Worm (Caenorhabditis elegans) whole organism, L4 larva: Measurements from ENCODE around the gene M05D6.5.
A peak's percentile ranks its signal among the peaks of the same experiment; 100 is the strongest.

Experiments used
- F10B5.3 ChIP-seq: sonication (generic microtip); optimal IDR thresholded peaks from 2 replicates; lab custom pipeline; 2016; ENCODE audit warnings: mild to moderate bottlenecking, missing genetic modification characterization, missing compliant biosample characterization
- F37D6.2 ChIP-seq: sonication (generic microtip); optimal IDR thresholded peaks from 2 replicates; lab custom pipeline; 2016; ENCODE audit warnings: mild to moderate bottlenecking, missing genetic modification characterization, missing compliant biosample characterization
- F49E8.2 ChIP-seq: sonication (generic microtip); optimal IDR thresholded peaks from 2 replicates; lab custom pipeline; 2016; ENCODE audit warnings: missing compliant biosample characterization, mild to moderate bottlenecking, missing genetic modification characterization, borderline replicate concordance
- R02D3.7 ChIP-seq: fragments of 150-350 bp; sonication (generic microtip); optimal IDR thresholded peaks from 3 replicates; lab custom pipeline; 2014; ENCODE audit warnings: missing biosample characterization, missing genetic modification characterization
- T20F7.1 ChIP-seq: fragments of 200-800 bp; sonication (Bioruptor generic); optimal IDR thresholded peaks from 2 replicates; lab custom pipeline; 2018; ENCODE audit warnings: mild to moderate bottlenecking, missing genetic modification characterization, missing compliant biosample characterization
- Y75B8A.6 ChIP-seq: fragments of 200-800 bp; sonication (Bioruptor generic); IDR thresholded peaks from 2 replicates; pipeline ENCODE4 v1.3.6; 2022; ENCODE audit warnings: missing genetic modification reagents, missing genetic modification characterization, missing compliant biosample characterization
- aly-2 ChIP-seq: sonication (generic microtip); optimal IDR thresholded peaks from 2 replicates; lab custom pipeline; 2018; ENCODE audit warnings: missing biosample characterization, missing genetic modification characterization
- arid-1 ChIP-seq: fragments of 200-800 bp; sonication (Bioruptor generic); conservative IDR thresholded peaks from 2 replicates; pipeline ENCODE4 v1.3.6; 2022; ENCODE audit warnings: missing genetic modification reagents, missing genetic modification characterization, missing compliant biosample characterization
- attf-4 ChIP-seq: sonication (generic microtip); optimal IDR thresholded peaks from 3 replicates; lab custom pipeline; 2017; ENCODE audit warnings: missing biosample characterization, missing genetic modification characterization
- ceh-32 ChIP-seq: sonication (generic microtip); optimal IDR thresholded peaks from 2 replicates; lab custom pipeline; 2016; ENCODE audit warnings: mild to moderate bottlenecking, missing genetic modification characterization, missing compliant biosample characterization; ENCODE audit not compliant: poor library complexity
- ceh-44 ChIP-seq: fragments of 200-800 bp; sonication (Bioruptor generic); IDR thresholded peaks from 2 replicates; pipeline ENCODE4 v1.3.6; 2022; ENCODE audit warnings: missing genetic modification reagents, missing genetic modification characterization, missing compliant biosample characterization
- ceh-62 ChIP-seq: sonication (generic microtip); optimal IDR thresholded peaks from 2 replicates; lab custom pipeline; 2017; ENCODE audit warnings: missing biosample characterization, missing genetic modification characterization
- cey-2 ChIP-seq: sonication (generic microtip); optimal IDR thresholded peaks from 3 replicates; lab custom pipeline; 2017; ENCODE audit warnings: missing genetic modification characterization, mild to moderate bottlenecking, missing compliant biosample characterization, antibody characterized with exemption, borderline replicate concordance; ENCODE audit not compliant: insufficient read depth
- daf-16 ChIP-seq, 3 experiments: sonication (generic microtip); optimal IDR thresholded peaks; 2 replicates each; lab custom pipeline; 2016 to 2017; ENCODE audit warnings: missing genetic modification characterization in 3 of 3, missing genetic modification reagents in 3 of 3, mild to moderate bottlenecking in 2 of 3, missing compliant biosample characterization in 2 of 3, missing biosample characterization in 1 of 3, moderate library complexity in 1 of 3
- daf-8 ChIP-seq: fragments of 200-800 bp; sonication (Bioruptor generic); IDR thresholded peaks from 2 replicates; pipeline ENCODE4 v1.3.6; 2022; ENCODE audit warnings: missing genetic modification characterization, missing compliant biosample characterization
- dmd-6 ChIP-seq: fragments of 200-800 bp; sonication (Bioruptor generic); IDR thresholded peaks from 2 replicates; pipeline ENCODE4 v1.3.6; 2022; ENCODE audit warnings: missing genetic modification reagents, missing genetic modification characterization, missing compliant biosample characterization
- dmd-9 ChIP-seq: fragments of 200-800 bp; sonication (Bioruptor generic); IDR thresholded peaks from 2 replicates; pipeline ENCODE4 v1.3.6; 2022; ENCODE audit warnings: missing genetic modification reagents, missing genetic modification characterization, missing compliant biosample characterization
- egl-43 ChIP-seq: fragments of 200-800 bp; sonication (Bioruptor generic); IDR thresholded peaks from 2 replicates; pipeline ENCODE4 v1.3.6; 2022; ENCODE audit warnings: missing genetic modification reagents, missing genetic modification characterization, missing compliant biosample characterization
- gei-8 ChIP-seq: fragments of 200-800 bp; sonication (Bioruptor generic); optimal IDR thresholded peaks from 2 replicates; lab custom pipeline; 2018; ENCODE audit warnings: mild to moderate bottlenecking, missing genetic modification characterization, missing compliant biosample characterization
- hlh-11 ChIP-seq: fragments of 200-800 bp; sonication (Bioruptor generic); optimal IDR thresholded peaks from 2 replicates; lab custom pipeline; 2018; ENCODE audit warnings: mild to moderate bottlenecking, missing genetic modification characterization, missing compliant biosample characterization
- jun-1 ChIP-seq: fragments of 150-350 bp; optimal IDR thresholded peaks from 2 replicates; lab custom pipeline; 2014; ENCODE audit warnings: missing biosample characterization, missing genetic modification reagents, missing genetic modification characterization
- lim-7 ChIP-seq: fragments of 200-800 bp; sonication (Bioruptor generic); IDR thresholded peaks from 2 replicates; pipeline ENCODE4 v1.3.6; 2022; ENCODE audit warnings: missing genetic modification characterization, missing compliant biosample characterization
- lin-1 ChIP-seq: fragments of 200-800 bp; sonication (Bioruptor generic); IDR thresholded peaks from 2 replicates; pipeline ENCODE4 v1.3.6; 2022; ENCODE audit warnings: missing genetic modification reagents, missing genetic modification characterization, missing compliant biosample characterization
- lin-13 ChIP-seq: fragments of 150-350 bp; optimal IDR thresholded peaks from 2 replicates; lab custom pipeline; 2014; ENCODE audit warnings: missing biosample characterization, missing genetic modification reagents, missing genetic modification characterization
- lin-29 ChIP-seq: fragments of 200-800 bp; sonication (Bioruptor generic); IDR thresholded peaks from 2 replicates; pipeline ENCODE4 v1.3.6; 2022; ENCODE audit warnings: missing genetic modification reagents, missing genetic modification characterization, missing compliant biosample characterization
- lin-39 ChIP-seq: fragments of 150-350 bp; optimal IDR thresholded peaks from 2 replicates; lab custom pipeline; 2014; ENCODE audit warnings: missing biosample characterization, missing genetic modification reagents, missing genetic modification characterization
- madf-5 ChIP-seq, 2 experiments: fragments of 200-800 bp; sonication (Bioruptor generic); IDR thresholded peaks; 2 replicates each; pipeline ENCODE4 v1.3.6; 2022; ENCODE audit warnings: missing compliant biosample characterization in 2 of 2, missing genetic modification characterization in 2 of 2
- mdl-1 ChIP-seq, 2 experiments: fragments of 150-350 bp in 1 of 2; sonication (generic microtip) in 1 of 2; optimal IDR thresholded peaks; 2 replicates each; lab custom pipeline; 2014 to 2017; ENCODE audit warnings: missing biosample characterization in 2 of 2, missing genetic modification characterization in 2 of 2
- mdt-29 ChIP-seq: fragments of 200-800 bp; sonication (Bioruptor generic); IDR thresholded peaks from 2 replicates; pipeline ENCODE4 v1.3.6; 2022; ENCODE audit warnings: missing genetic modification reagents, missing genetic modification characterization, missing compliant biosample characterization
- mxl-3 ChIP-seq: fragments of 200-800 bp; sonication (Bioruptor generic); optimal IDR thresholded peaks from 2 replicates; lab custom pipeline; 2018; ENCODE audit warnings: mild to moderate bottlenecking, missing genetic modification characterization, missing compliant biosample characterization
- nhr-10 ChIP-seq: fragments of 150-350 bp; optimal IDR thresholded peaks from 2 replicates; lab custom pipeline; 2014; ENCODE audit warnings: missing biosample characterization, missing genetic modification characterization
- nhr-11 ChIP-seq: fragments of 150-350 bp; optimal IDR thresholded peaks from 2 replicates; lab custom pipeline; 2014; ENCODE audit warnings: missing biosample characterization, missing genetic modification characterization
- nhr-111 ChIP-seq: fragments of 200-800 bp; sonication (Bioruptor generic); optimal IDR thresholded peaks from 2 replicates; lab custom pipeline; 2018; ENCODE audit warnings: mild to moderate bottlenecking, missing genetic modification characterization, missing compliant biosample characterization
- nhr-28 ChIP-seq: fragments of 150-350 bp; optimal IDR thresholded peaks from 2 replicates; lab custom pipeline; 2014; ENCODE audit warnings: missing biosample characterization, missing genetic modification characterization
- nhr-41 ChIP-seq: fragments of 200-800 bp; sonication (Bioruptor generic); IDR thresholded peaks from 2 replicates; pipeline ENCODE4 v1.3.6; 2022; ENCODE audit warnings: missing genetic modification reagents, missing genetic modification characterization, missing compliant biosample characterization
- nhr-42 ChIP-seq: fragments of 200-800 bp; sonication (Bioruptor generic); IDR thresholded peaks from 2 replicates; pipeline ENCODE4 v1.3.6; 2022; ENCODE audit warnings: missing genetic modification characterization, missing compliant biosample characterization
- nhr-48 ChIP-seq: sonication (generic microtip); optimal IDR thresholded peaks from 2 replicates; lab custom pipeline; 2016; ENCODE audit warnings: mild to moderate bottlenecking, missing genetic modification characterization, missing compliant biosample characterization
- nhr-77 ChIP-seq: fragments of 150-350 bp; optimal IDR thresholded peaks from 2 replicates; lab custom pipeline; 2014; ENCODE audit warnings: missing biosample characterization, missing genetic modification characterization
- php-3 ChIP-seq: fragments of 200-800 bp; sonication (Bioruptor generic); IDR thresholded peaks from 2 replicates; pipeline ENCODE4 v1.3.6; 2022; ENCODE audit warnings: missing genetic modification reagents, missing genetic modification characterization, missing compliant biosample characterization
- rbr-2 ChIP-seq: sonication (generic microtip); optimal IDR thresholded peaks from 2 replicates; lab custom pipeline; 2016; ENCODE audit warnings: missing genotype, missing genetic modification characterization, missing compliant biosample characterization
- sdz-12 ChIP-seq: fragments of 200-800 bp; sonication (Bioruptor generic); optimal IDR thresholded peaks from 2 replicates; lab custom pipeline; 2018; ENCODE audit warnings: mild to moderate bottlenecking, missing genetic modification characterization, missing compliant biosample characterization
- set-16 ChIP-seq: fragments of 200-800 bp; sonication (Bioruptor generic); IDR thresholded peaks from 2 replicates; pipeline ENCODE4 v1.3.6; 2022; ENCODE audit warnings: missing genetic modification reagents, missing genetic modification characterization, missing compliant biosample characterization
- snpc-4 ChIP-seq: fragments of 150-350 bp; optimal IDR thresholded peaks from 2 replicates; lab custom pipeline; 2014; ENCODE audit warnings: missing biosample characterization, missing genetic modification characterization
- tra-1 ChIP-seq: fragments of 200-800 bp; sonication (Bioruptor generic); IDR thresholded peaks from 2 replicates; pipeline ENCODE4 v1.3.6; 2022; ENCODE audit warnings: missing genetic modification reagents, missing genetic modification characterization, missing compliant biosample characterization
- unc-130 ChIP-seq: sonication (generic microtip); optimal IDR thresholded peaks from 2 replicates; lab custom pipeline; 2016; ENCODE audit warnings: missing genetic modification reagents, missing genetic modification characterization, missing compliant biosample characterization
- unc-39 ChIP-seq: sonication (generic microtip); optimal IDR thresholded peaks from 2 replicates; lab custom pipeline; 2017; ENCODE audit warnings: missing biosample characterization, missing genetic modification characterization
- zfp-2 ChIP-seq: sonication (generic microtip); optimal IDR thresholded peaks from 2 replicates; lab custom pipeline; 2016; ENCODE audit warnings: mild to moderate bottlenecking, missing genetic modification characterization, missing compliant biosample characterization
- zip-11 ChIP-seq: fragments of 200-800 bp; sonication (Bioruptor generic); IDR thresholded peaks from 2 replicates; pipeline ENCODE4 v1.3.6; 2022; ENCODE audit warnings: missing genetic modification characterization, missing compliant biosample characterization
- zip-2 ChIP-seq: fragments of 150-350 bp; optimal IDR thresholded peaks from 2 replicates; lab custom pipeline; 2014; ENCODE audit warnings: missing biosample characterization, missing genetic modification characterization
- ztf-11 ChIP-seq: fragments of 150-350 bp; optimal IDR thresholded peaks from 2 replicates; lab custom pipeline; 2014; ENCODE audit warnings: missing biosample characterization, missing genetic modification characterization
- ztf-7 ChIP-seq: fragments of 150-350 bp; optimal IDR thresholded peaks from 2 replicates; lab custom pipeline; 2014; ENCODE audit warnings: missing biosample characterization, missing genetic modification characterization

M05D6.5 gene

DNA sequence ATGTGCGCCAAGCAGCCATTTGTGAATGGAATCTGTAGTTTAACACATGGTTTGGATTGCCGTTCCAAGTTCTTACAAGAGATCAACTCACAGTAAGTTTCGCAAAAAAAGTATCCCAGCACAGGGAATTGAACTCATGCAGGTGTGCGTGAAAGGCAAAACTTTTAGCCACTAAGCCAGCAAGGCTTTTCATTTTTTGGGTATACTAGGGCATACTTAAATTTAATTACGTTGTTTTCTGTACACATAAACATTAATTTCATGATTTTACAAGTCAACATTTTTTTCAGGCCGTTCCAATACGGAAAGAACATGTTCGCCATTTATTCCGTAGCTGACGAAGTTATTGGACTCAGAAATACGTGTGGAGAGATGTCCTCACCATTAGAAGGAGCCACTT lies 40.5 kb downstream of the M05D6.5 start (continued):
- peak; percentile 37 to 88 for TF ChIP-seq daf-16 (GFP tag; optimal IDR thresholded peaks at IDR 0.05; lab: Kevin White, UChicago)
- no peak for TF ChIP-seq daf-16 (tag; optimal IDR thresholded peaks at IDR 0.05; lab: Kevin White, UChicago)
- no peak for TF ChIP-seq cey-2 (tag; lab: Kevin White, UChicago)
- TF ChIP-seq snpc-4: no peak
- TF ChIP-seq zfp-2 (tag; lab: Kevin White, UChicago): no peak
- peak; percentile 79 for TF ChIP-seq tra-1 (GFP tag; lab: Robert Waterston, UW)
- no peak for TF ChIP-seq jun-1 (tag; lab: Kevin White, UChicago)
- no peak for TF ChIP-seq ceh-44
- TF ChIP-seq sdz-12 (GFP tag; lab: Kevin White, UChicago): no peak
- TF ChIP-seq daf-8 (GFP tag; lab: Robert Waterston, UW): peak; percentile 72; the same call in 1 of the 2 replicates
- peak; percentile 20; the same call in 1 of the 2 replicates for TF ChIP-seq dmd-6 (GFP tag; lab: Robert Waterston, UW)
- peak; percentile 82; the same call in 1 of the 2 replicates for TF ChIP-seq nhr-42 (GFP tag; lab: Robert Waterston, UW)
- TF ChIP-seq F37D6.2 (tag; lab: Kevin White, UChicago): no peak
- TF ChIP-seq F49E8.2 (tag; lab: Kevin White, UChicago): peak; percentile 59
- TF ChIP-seq attf-4 (tag; lab: Kevin White, UChicago): no peak
- TF ChIP-seq Y75B8A.6: peak; percentile 82; the same call in 1 of the 2 replicates
- TF ChIP-seq nhr-10 (tag; lab: Kevin White, UChicago): no peak
- TF ChIP-seq ztf-11 (tag; lab: Kevin White, UChicago): no peak
- TF ChIP-seq arid-1 (GFP tag; lab: Robert Waterston, UW): peak; percentile 96
- no peak for TF ChIP-seq unc-39
- no peak for TF ChIP-seq zip-11 (GFP tag; lab: Robert Waterston, UW)
- TF ChIP-seq egl-43 (GFP tag; lab: Robert Waterston, UW): peak; percentile 93
- TF ChIP-seq nhr-77 (tag; lab: Kevin White, UChicago): no peak
- peak; percentile 75 for TF ChIP-seq nhr-111 (GFP tag; lab: Kevin White, UChicago)
- TF ChIP-seq hlh-11: peak; percentile 4
- TF ChIP-seq php-3 (GFP tag; lab: Robert Waterston, UW): peak; percentile 77
- no peak for TF ChIP-seq zip-2 (tag; lab: Kevin White, UChicago)
- TF ChIP-seq madf-5 (GFP tag; IDR thresholded peaks at IDR 0.05; lab: Robert Waterston, UW): peak; percentile 72 to 77; a peak in 3 of 4 replicates
- TF ChIP-seq gei-8 (GFP tag; lab: Kevin White, UChicago): peak; percentile 78
- peak; percentile 69; the same call in 1 of the 2 replicates for TF ChIP-seq mdt-29 (GFP tag; lab: Robert Waterston, UW)
- no peak for TF ChIP-seq nhr-28 (tag; lab: Kevin White, UChicago)
- no peak for TF ChIP-seq ceh-62 (tag; lab: Kevin White, UChicago)
- TF ChIP-seq lin-1: peak; percentile 75
- TF ChIP-seq R02D3.7 (tag; lab: Kevin White, UChicago): peak; percentile 21
- TF ChIP-seq nhr-41 (GFP tag; lab: Robert Waterston, UW): 0 out of 2 replicates have a peak, but pooled peaks have one; percentile 66
- TF ChIP-seq rbr-2 (tag; lab: Kevin White, UChicago): peak; percentile 28
- TF ChIP-seq ztf-7: peak; percentile 1
- TF ChIP-seq set-16: no peak
- peak; percentile 72 for TF ChIP-seq dmd-9 (GFP tag; lab: Robert Waterston, UW)
- TF ChIP-seq mxl-3 (GFP tag; lab: Kevin White, UChicago): peak; percentile 50
- no peak for TF ChIP-seq lin-13 (GFP tag; lab: Kevin White, UChicago)
- TF ChIP-seq F10B5.3 (tag; lab: Kevin White, UChicago): peak; percentile 79
- no peak for TF ChIP-seq aly-2 (tag; lab: Kevin White, UChicago)
- TF ChIP-seq unc-130 (GFP tag; lab: Kevin White, UChicago): peak; percentile 38
- TF ChIP-seq nhr-48 (tag; lab: Kevin White, UChicago): peak; percentile 46
- peak; percentile 29 for TF ChIP-seq T20F7.1 (GFP tag; lab: Kevin White, UChicago)
- no peak for TF ChIP-seq nhr-11 (tag; lab: Kevin White, UChicago)
- TF ChIP-seq lim-7 (GFP tag; lab: Robert Waterston, UW): peak; percentile 96
- peak; percentile 7; the same call in 1 of the 2 replicates for TF ChIP-seq lin-29 (GFP tag; lab: Robert Waterston, UW)
- no peak for TF ChIP-seq lin-39 (tag; lab: Kevin White, UChicago)
- TF ChIP-seq mdl-1 (tag; optimal IDR thresholded peaks at IDR 0.05; lab: Kevin White, UChicago): no peak
- TF ChIP-seq ceh-32 (tag; lab: Kevin White, UChicago): no peak
